Fruit fly (Drosophila melanogaster) whole organism, pupa: ENCODE measurements around the gene CG14515.

Experiments used
- CG10348 ChIP-seq: fragments of 200-800 bp; sonication (Bioruptor generic); IDR thresholded peaks from 2 replicates; pipeline ENCODE4 v1.3.6; 2022; ENCODE audit warnings: missing biosample characterization, missing genetic modification characterization
- CG12605 ChIP-seq: fragments of 200-800 bp; sonication (Bioruptor generic); IDR thresholded peaks from 2 replicates; pipeline ENCODE4 v1.3.6; 2022; ENCODE audit warnings: missing biosample characterization, missing genetic modification characterization
- CG13204 ChIP-seq: fragments of 200-800 bp; sonication (Bioruptor generic); optimal IDR thresholded peaks from 2 replicates; lab custom pipeline; 2018; ENCODE audit warnings: missing biosample characterization, mild to moderate bottlenecking, missing genetic modification characterization, moderate library complexity
- CG15710 ChIP-seq: fragments of 200-800 bp; sonication (Bioruptor generic); optimal IDR thresholded peaks from 2 replicates; lab custom pipeline; 2018; ENCODE audit warnings: missing biosample characterization, mild to moderate bottlenecking, missing genetic modification characterization, moderate library complexity
- CG17806 ChIP-seq: fragments of 200-800 bp; sonication (Bioruptor generic); optimal IDR thresholded peaks from 2 replicates; lab custom pipeline; 2018; ENCODE audit warnings: missing biosample characterization, mild to moderate bottlenecking, missing genetic modification characterization, moderate library complexity
- CG32121 ChIP-seq: fragments of 200-800 bp; sonication (Bioruptor generic); IDR thresholded peaks from 2 replicates; pipeline ENCODE4 v1.3.6; 2022; ENCODE audit warnings: missing biosample characterization, missing genetic modification characterization
- CG34367 ChIP-seq: fragments of 200-800 bp; sonication (Bioruptor generic); optimal IDR thresholded peaks from 2 replicates; lab custom pipeline; 2018; ENCODE audit warnings: missing biosample characterization, mild to moderate bottlenecking, missing genetic modification characterization
- CG4496 ChIP-seq: fragments of 200-800 bp; sonication (Bioruptor generic); IDR thresholded peaks from 3 replicates; pipeline ENCODE4 v1.3.6; 2022; ENCODE audit warnings: missing biosample characterization, missing genetic modification characterization
- CG8159 ChIP-seq: fragments of 200-800 bp; sonication (Bioruptor generic); optimal IDR thresholded peaks from 3 replicates; lab custom pipeline; 2018; ENCODE audit warnings: missing biosample characterization, mild to moderate bottlenecking, missing genetic modification characterization, moderate library complexity
- CG8301 ChIP-seq: fragments of 200-800 bp; sonication (Bioruptor generic); optimal IDR thresholded peaks from 2 replicates; lab custom pipeline; 2018; ENCODE audit warnings: missing biosample characterization, mild to moderate bottlenecking, missing genetic modification characterization
- D1 ChIP-seq: fragments of 200-800 bp; sonication (Bioruptor generic); optimal IDR thresholded peaks from 2 replicates; lab custom pipeline; 2018; ENCODE audit warnings: missing biosample characterization, mild to moderate bottlenecking, missing genetic modification characterization, moderate library complexity
- EcR ChIP-seq: fragments of 200-800 bp; sonication (Bioruptor generic); optimal IDR thresholded peaks from 3 replicates; lab custom pipeline; 2019; ENCODE audit warnings: missing biosample characterization, missing genetic modification characterization, mild to moderate bottlenecking, moderate library complexity, missing genetic modification reagents
- Ets98B ChIP-seq: fragments of 200-800 bp; sonication (Bioruptor generic); IDR thresholded peaks from 2 replicates; pipeline ENCODE4 v1.3.6; 2022; ENCODE audit warnings: missing biosample characterization, missing genetic modification characterization
- Pif1A ChIP-seq: fragments of 200-800 bp; sonication (Bioruptor generic); optimal IDR thresholded peaks from 3 replicates; lab custom pipeline; 2016; ENCODE audit warnings: missing biosample characterization, missing genetic modification characterization
- Pif1B ChIP-seq: fragments of 200-800 bp; sonication (Bioruptor generic); optimal IDR thresholded peaks from 3 replicates; lab custom pipeline; 2016; ENCODE audit warnings: missing biosample characterization, missing genetic modification characterization
- Snoo ChIP-seq: fragments of 200-800 bp; sonication (Bioruptor generic); optimal IDR thresholded peaks from 3 replicates; lab custom pipeline; 2017; ENCODE audit warnings: missing biosample characterization, mild to moderate bottlenecking, missing genetic modification characterization, inconsistent platforms
- fd96Ca ChIP-seq: fragments of 200-800 bp; sonication (Bioruptor generic); IDR thresholded peaks from 3 replicates; pipeline ENCODE4 v1.3.6; 2022; ENCODE audit warnings: missing biosample characterization, missing genetic modification characterization
- gl ChIP-seq: fragments of 200-800 bp; sonication (Bioruptor generic); optimal IDR thresholded peaks from 2 replicates; lab custom pipeline; 2018; ENCODE audit warnings: missing biosample characterization, mild to moderate bottlenecking, missing genetic modification characterization

Gene CG14515

DNA sequence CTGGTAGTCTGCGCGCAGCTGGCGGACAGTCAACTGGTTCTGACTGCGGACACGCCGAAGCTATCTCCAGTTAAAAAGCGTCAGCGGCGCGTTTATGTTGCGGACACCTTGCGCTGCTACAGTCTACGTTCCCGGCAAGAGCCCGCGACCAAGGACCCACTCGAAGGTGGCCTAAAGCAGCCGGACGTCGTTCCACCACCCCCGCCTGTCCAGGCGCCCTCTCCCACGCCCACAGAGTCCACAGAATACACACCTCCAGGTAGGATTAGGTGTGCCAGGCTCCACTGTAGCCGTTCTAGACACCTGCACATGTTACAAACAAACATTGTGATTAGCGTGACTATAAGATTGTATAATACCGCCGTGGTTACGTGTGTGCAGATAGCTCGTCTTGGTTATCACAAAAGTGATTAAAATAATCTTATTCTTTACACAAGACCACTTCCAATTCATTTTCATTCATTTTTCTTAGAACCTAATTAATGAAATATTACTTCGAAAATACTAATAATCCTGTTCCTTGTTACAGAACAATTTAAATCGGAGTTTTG lies 33.3 kb downstream of the CG14515 start:
- TF ChIP-seq Pif1A (no peak), Ets98B (GFP tag; lab: Robert Waterston, UW) (no peak), CG8159 (tag; lab: Kevin White, UChicago) (no peak), CG13204 (GFP tag; lab: Kevin White, UChicago) (no peak), Pif1B (GFP tag; lab: Kevin White, UChicago) (no peak), CG17806 (tag; lab: Kevin White, UChicago) (no peak), fd96Ca (GFP tag; lab: Robert Waterston, UW) (no peak), CG4496 (GFP tag; lab: Robert Waterston, UW) (no peak), D1 (tag; lab: Kevin White, UChicago) (no peak), Snoo (tag; lab: Kevin White, UChicago) (no peak), CG32121 (GFP tag; lab: Robert Waterston, UW) (no peak), CG15710 (tag; lab: Kevin White, UChicago) (no peak), CG8301 (tag; lab: Kevin White, UChicago) (no peak), EcR (GFP tag; lab: Kevin White, UChicago) (no peak), CG12605 (GFP tag; lab: Robert Waterston, UW) (no peak), CG34367 (tag; lab: Kevin White, UChicago) (no peak)

DNA sequence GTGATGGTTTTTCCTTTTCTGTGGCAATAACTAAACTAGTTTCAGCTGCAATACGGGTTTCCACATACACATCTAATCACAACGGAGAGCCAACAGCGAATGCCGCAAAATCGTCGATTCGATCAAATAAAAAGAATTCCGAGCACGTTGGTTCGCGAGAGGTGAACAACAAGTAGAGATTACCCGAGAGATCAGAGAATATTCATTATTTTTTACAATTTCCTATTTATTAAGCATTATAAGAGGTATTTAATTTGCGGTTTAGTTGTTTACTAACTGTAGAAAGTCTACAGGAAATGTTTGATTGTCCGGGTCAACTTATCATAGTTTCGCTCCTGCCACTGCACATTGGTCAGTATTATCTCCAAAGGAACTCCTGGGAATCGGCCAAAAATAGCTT lies 41.3 kb downstream of the CG14515 start, which contains the start of gene CG11951:
TSS of gene CG11951 (minus strand) at position 101 of the 400 bp plus-strand sequence.
- TF ChIP-seq CG8301 (tag; lab: Kevin White, UChicago) = no peak
- TF ChIP-seq CG4496 (GFP tag; lab: Robert Waterston, UW) = no peak
- no peak for TF ChIP-seq CG10348 (GFP tag; lab: Robert Waterston, UW)
- no peak for TF ChIP-seq CG17806 (tag; lab: Kevin White, UChicago)
- no peak for TF ChIP-seq gl (tag; lab: Kevin White, UChicago)
- no peak for TF ChIP-seq Ets98B (GFP tag; lab: Robert Waterston, UW)
- no peak for TF ChIP-seq fd96Ca (GFP tag; lab: Robert Waterston, UW)

DNA sequence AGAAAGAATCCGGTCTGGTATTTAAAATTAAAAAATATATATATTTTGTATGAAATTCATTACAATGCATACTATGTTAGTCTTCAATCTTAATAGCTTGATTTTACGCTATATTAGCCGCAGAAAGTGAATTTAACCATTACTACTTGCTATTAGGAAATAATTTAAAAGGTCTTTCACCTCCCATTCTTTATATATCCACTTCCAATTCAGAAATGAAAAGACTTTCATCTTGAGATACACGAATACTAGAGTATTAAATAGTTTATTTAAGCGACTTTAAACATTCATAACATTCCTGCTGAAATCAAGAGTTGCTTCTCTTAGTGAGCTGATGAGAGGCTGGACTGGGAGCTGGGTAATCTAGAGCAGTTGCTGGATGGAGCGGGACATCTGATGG lies 47.4 kb downstream of the CG14515 start, which contains the start of gene CG31445:
TSS of gene CG31445 (minus strand) at position 101 of the 400 bp plus-strand sequence.
- TF ChIP-seq CG13204 (GFP tag; lab: Kevin White, UChicago) (no peak), CG4496 (GFP tag; lab: Robert Waterston, UW) (no peak)
